Worm (Caenorhabditis elegans): Measurements from ENCODE around the gene F15B9.11.
"Not testable (repeated sequence)": the region's sequence is repeated elsewhere in the genome, so short reads cannot be mapped to it uniquely, and the experiment has no call there.

Gene F15B9.11

DNA sequence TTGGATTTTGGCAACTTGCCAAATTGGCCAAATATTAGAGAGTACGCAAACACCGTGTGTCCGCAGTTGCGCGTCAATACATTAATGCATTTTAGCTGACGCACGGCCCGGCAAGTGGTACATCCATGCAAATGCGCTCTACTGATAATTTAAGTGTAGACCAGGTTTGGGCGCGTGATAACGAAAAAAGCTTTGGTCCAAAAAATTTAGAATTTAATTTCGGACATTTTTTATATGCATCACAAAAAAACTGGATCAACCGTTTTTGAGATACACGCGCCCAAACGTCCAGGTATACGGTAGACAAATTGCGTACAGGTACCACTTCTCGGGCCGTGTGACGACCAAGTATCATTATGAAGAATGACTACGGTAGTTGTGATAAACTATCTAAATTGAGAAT, 24.8 kb downstream of the F15B9.11 start, which contains the start of gene R186.8:
Gene R186.8, minus strand, starts transcription at position 58 of the 403 bp plus-strand sequence.
- TF ChIP-seq unc-62 (GFP tag; optimal IDR thresholded peaks at IDR 0.05): not testable (repeated sequence)

DNA sequence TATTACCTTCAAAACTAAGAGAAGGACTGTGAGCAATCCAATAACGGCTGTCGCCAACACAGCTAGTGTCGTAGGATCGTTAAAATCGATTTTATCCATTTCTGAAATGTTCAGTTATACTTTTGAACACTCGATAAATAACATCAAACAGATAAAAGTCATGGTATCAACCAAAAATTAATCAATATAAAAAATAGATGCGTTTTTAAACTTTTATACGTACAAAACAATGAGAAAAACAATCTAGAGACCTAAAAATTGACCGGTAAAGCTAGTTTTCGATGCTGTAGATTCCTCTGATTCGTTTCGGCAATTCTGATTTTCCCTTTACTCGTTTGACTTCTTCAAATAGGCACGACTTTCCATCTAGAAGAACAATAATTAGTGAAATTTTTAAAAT, 25.6 kb downstream of the F15B9.11 start, which contains the start of gene R186.3:
Gene R186.3, minus strand, starts transcription at position 101 of the 400 bp plus-strand sequence.
- no peak for TF ChIP-seq unc-62 (GFP tag; optimal IDR thresholded peaks at IDR 0.05)

DNA sequence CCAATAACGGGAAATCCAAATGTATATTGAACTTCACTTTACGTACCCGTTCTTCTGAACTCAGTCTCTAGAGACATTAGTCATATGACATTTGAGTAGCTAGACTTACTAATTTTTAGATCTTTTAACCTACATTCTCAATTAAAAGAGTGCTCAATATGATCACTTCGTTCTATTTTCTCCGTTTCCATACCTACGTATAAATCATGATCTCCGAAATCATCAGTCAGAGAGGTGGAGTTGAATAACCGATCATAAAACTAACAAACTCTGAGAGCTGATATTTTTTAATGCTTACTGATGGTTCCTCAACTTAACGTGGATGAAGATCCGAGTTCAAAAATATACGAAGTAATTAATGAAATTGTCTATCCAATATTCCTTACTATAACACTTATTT, 28.6 kb downstream of the F15B9.11 start, which contains the start of gene srd-35:
Gene srd-35, plus strand, starts transcription at position 301 of the 400 bp plus-strand sequence.
- TF ChIP-seq unc-62 (GFP tag; optimal IDR thresholded peaks at IDR 0.05): no peak

DNA sequence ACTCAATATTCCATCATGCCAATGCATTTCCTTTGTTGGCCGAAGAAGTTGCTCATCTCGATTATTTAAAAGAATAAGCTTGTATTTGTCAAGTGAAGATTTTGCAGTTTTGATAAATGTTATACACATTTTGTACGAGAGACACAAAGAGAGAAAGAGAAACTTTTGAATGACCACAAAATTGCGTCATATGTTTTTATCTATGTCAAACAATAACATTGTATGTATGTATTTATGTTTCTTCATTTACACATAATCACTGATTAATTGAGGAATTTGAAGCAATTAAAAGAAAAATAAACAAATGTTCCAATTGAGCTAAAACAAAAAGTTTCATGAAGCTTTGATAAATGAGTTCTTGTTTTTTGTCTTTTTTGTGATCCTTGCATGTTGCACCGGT, 29.5 kb downstream of the F15B9.11 start, which contains the start of gene hrg-9:
Gene hrg-9, minus strand, starts transcription at position 152 of the 400 bp plus-strand sequence.
- TF ChIP-seq unc-62 (GFP tag; optimal IDR thresholded peaks at IDR 0.05): no peak

DNA sequence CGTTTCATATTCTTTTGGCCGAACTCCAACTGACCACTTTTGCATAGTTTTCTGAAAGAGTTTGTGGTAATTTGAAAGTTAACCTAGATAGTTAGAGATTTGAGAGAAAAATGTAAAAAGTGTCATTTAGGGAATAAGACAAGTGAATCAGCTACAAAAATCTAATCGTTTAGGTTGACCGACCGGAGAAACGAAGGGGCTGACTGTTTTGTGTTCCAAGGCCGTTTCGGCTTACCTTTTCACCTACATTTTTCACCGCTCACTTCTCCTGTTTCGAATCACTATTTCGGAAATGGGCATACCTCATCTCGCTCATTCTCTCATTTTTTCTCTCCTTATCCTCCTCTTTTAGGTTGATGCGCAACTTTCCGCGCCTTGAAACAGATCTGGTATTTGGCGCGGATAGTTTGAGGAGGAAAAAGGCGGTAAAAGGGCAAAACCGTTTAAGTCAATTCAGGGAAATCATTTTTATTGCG, 31.6 kb downstream of the F15B9.11 start, which contains the start of gene mpst-7:
Gene mpst-7, minus strand, starts transcription at position 51 of the 476 bp plus-strand sequence.
- TF ChIP-seq unc-62 (GFP tag; optimal IDR thresholded peaks at IDR 0.05): no peak

DNA sequence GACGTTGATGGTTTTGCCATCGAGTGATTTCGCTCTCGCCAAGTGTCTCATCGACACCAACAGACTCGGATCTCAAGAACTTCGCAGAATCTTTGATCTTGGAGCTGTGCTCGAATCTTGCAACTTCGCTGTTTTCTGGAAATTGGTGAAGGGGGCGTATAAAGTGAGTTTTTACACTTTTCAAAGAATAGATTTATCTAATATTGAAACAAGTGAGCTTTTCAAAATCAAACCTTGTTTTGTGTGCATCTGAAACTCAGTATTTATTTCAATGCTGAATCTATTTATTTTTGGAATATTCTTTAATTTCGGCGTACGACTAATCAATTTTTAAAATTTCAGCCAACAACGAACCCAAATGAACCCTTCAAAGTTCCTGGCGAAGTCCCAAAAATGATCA, 38.4 kb downstream of the F15B9.11 start:
- no peak for TF ChIP-seq unc-62 (GFP tag; optimal IDR thresholded peaks at IDR 0.05)

DNA sequence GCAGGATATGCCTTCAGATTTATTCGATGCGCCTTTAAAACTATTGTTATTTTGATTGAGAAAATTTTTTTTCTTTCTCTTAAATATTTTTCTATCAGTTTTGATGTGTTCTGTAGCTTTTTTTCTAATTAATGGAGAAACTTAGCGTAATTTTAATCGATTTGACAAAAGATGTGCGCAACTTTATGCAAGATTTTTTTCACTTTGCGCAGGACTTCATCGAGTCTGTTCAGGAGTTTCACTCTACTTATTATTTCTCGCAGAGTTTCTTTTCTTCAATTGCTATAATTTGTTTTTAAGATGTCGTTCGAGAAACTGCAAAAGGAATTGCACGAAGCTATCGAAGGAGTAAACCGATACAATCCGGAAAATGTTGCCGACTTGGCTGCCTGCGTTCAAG, 39.0 kb downstream of the F15B9.11 start, which contains the start of gene eif-3.K:
Gene eif-3.K, plus strand, starts transcription at position 301 of the 400 bp plus-strand sequence.
- TF ChIP-seq unc-62 (GFP tag; optimal IDR thresholded peaks at IDR 0.05): no peak

DNA sequence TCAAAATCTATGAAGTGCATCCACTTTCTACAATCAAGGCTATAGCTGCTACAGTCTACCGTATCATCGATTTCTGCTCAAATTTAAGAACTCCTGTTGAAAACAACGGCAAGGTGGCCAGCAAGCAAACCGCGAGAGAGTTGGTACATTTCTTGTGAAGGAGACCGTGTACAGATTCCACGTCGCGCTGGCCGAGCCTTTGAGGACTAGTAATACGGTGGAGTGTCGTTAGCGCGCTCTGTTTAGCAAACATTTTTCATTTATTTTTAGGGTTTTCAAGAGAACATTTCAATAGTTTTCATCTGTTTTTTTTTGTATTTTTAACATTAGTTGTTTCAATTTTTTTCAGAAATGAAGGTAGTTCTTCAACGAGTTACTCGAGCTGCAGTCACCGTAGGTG, 40.4 kb downstream of the F15B9.11 start, which contains the start of gene pqn-68:
Gene pqn-68, plus strand, starts transcription at position 350 of the 400 bp plus-strand sequence.
- TF ChIP-seq unc-62 (GFP tag; optimal IDR thresholded peaks at IDR 0.05): no peak

DNA sequence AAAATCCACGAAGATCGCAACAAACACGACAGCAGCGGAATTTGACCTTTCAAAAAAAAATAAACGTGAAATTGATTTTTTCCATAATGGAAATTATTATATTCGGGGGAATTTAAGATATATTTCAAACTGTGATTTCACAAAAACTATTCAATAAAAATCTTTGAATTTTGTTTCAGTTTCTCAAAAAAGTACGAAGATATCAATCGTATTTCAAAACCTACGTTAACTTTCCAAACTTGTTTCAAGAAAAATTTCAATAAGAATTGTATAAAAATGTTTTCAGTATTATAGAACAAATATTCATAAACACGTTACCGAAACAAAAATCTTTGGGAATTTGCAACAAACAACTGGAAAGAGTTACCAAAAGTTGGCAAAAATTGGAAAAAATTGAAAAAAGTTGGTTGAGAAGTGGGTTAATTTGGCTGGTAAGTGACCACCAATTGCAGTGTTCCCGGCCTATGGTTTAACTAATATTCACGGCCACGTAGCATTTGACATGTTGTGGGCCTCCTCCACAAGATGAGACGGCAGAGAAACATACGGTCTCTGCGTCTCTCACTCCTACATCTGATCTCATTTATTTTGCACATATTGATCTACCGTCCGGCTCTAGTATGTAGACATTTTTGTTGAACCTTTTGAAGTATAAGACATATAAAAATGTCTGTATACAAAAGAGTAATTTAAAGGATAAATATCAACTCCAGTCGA, 41.7 kb downstream of the F15B9.11 start, which contains the start of the genes T16G1.9 and T16G1.18:
Gene T16G1.9, minus strand, starts transcription at position 51 of the 717 bp plus-strand sequence.
Gene T16G1.18, plus strand, starts transcription at position 493 of the 717 bp plus-strand sequence.
- TF ChIP-seq unc-62 (GFP tag; optimal IDR thresholded peaks at IDR 0.05): no peak

DNA sequence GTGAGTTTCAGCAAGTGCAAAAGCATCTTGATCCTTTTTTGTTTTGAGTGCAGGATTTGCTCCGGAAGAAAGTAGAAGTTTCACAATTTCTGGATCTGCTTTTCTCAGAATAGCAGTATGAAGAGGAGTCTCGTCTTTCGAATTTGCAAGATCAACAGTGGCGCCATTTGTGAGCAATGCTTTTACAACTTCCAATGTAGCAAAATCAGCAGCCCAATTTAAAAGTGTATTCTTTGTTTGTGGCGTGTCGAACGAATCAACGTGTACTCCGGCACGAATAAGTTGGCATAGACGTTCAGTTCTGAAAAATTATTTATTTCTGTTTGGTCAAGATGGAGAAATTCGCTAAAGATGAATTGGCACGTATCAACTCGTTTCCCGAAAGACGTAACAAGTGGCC, 43.1 kb downstream of the F15B9.11 start, which contains the start of gene T16G1.13:
Gene T16G1.13, plus strand, starts transcription at position 301 of the 400 bp plus-strand sequence.
- no peak for TF ChIP-seq unc-62 (GFP tag; optimal IDR thresholded peaks at IDR 0.05)

DNA sequence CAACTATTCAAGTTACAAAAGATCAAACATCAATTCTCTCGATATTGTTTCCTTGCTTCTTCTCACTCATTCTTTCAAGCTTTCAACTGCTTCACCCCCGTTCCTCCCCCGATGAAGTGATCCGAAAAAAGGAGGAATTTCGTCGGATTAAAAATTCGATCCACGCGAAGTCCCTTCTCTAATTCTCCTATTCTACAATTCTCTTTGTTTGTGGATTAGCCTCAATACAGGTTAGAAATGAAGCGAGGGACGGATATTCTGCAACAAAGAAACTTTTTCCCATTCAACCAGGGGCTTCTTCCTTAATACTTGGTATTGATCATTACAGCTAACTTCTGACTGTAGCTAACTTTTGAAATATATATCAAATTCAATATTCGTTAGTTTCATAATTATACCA, 47.9 kb downstream of the F15B9.11 start, which contains the start of gene grl-2:
Gene grl-2, plus strand, starts transcription at position 301 of the 400 bp plus-strand sequence.
- TF ChIP-seq unc-62 (GFP tag; optimal IDR thresholded peaks at IDR 0.05): no peak

DNA sequence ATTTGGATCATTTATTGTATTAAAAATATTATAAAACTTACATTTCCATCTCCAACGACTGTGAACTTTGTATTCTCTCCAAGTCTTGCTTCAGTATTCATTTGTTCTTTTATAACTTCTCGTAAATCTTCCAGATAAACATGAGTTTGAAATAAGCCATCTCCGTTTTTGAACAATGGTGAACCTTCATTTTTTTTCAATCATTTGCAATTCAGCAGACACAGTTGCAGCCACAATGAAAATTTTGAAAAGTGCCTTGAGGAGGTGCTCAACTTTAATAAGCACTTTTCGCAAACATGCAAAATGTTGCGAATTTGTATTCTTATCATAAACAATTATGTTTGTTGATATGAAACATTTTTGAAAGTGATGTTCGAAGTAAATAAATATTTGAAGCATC, 48.5 kb downstream of the F15B9.11 start, which contains the start of gene T16G1.3:
Gene T16G1.3, minus strand, starts transcription at position 101 of the 400 bp plus-strand sequence.
- no peak for TF ChIP-seq unc-62 (GFP tag; optimal IDR thresholded peaks at IDR 0.05)

DNA sequence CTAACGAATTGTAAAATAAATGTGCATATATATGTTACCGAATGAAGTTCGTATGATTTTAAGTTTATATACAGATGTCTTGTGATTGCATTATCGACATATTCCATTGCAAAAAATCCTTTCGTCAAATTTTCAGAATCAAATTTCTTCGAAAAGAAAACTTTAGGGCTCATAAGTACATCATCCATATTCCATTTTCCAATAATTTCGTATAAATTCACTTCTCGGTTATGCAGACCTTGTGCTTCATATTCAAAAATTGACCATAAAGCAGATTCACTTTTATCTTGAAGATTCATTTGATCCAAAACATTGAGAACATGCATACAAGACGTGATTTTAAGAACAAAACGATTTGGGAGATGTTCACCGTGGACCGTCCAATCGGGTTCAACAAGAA, 49.3 kb downstream of the F15B9.11 start:
- TF ChIP-seq unc-62 (GFP tag; optimal IDR thresholded peaks at IDR 0.05): no peak
